Worm (Caenorhabditis elegans): Measurements from ENCODE around the gene C38C10.3.

ce11 chrIII:9373779-9374178 is 11.7 kb downstream of the C38C10.3 start:
- TF ChIP-seq W03F9.2 (tag; optimal IDR thresholded peaks at IDR 0.05) (no peak), dao-5 (tag; optimal IDR thresholded peaks at IDR 0.05) (no peak), him-1 (tag; optimal IDR thresholded peaks at IDR 0.05) (no peak)
